Fruit fly (Drosophila melanogaster) whole organism: ENCODE measurements around the gene CG13114.

Experiments used
- CG8478 ChIP-seq: fragments of >200 bp; optimal IDR thresholded peaks from 2 replicates; lab custom pipeline; 2018; ENCODE audit warnings: inconsistent platforms
- Dll ChIP-seq: fragments of >200 bp; optimal IDR thresholded peaks from 2 replicates; lab custom pipeline; 2017
- EcR ChIP-seq, 2 experiments: fragments of >200 bp; optimal IDR thresholded peaks; 2 replicates each; lab custom pipeline; 2017; ENCODE audit warnings: missing biosample characterization in 2 of 2, missing genetic modification characterization in 2 of 2, missing genetic modification reagents in 2 of 2
- pan ChIP-seq: fragments of >200 bp; optimal IDR thresholded peaks from 2 replicates; lab custom pipeline; 2017
- psq ChIP-seq: fragments of >200 bp; optimal IDR thresholded peaks from 2 replicates; lab custom pipeline; 2017
- usp ChIP-seq: fragments of >200 bp; optimal IDR thresholded peaks from 2 replicates; lab custom pipeline; 2017; ENCODE audit warnings: missing biosample characterization, missing genetic modification characterization, mixed read lengths

The CG13114 gene

DNA sequence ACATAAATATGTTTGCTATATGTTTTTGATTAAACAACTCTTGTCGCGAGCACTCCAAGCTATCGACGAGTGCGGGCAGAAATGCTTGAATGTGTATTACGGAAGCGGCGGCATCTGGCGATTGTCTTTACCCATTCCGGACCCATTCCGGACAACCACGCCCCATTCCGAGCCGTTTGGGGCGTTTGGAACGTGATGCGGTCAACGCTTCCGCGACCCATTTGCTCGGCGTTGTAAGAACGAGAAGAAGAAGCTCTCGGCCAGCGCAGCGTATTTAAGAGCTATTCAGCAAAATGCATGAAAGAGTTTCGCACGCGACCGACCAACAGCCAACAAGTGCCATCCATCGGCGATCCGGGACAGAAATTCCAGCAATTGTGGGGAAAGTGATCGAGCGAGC is at the start of gene CG13114:
Gene CG13114, plus strand, starts transcription at position 301 of the 400 bp plus-strand sequence.
- TF ChIP-seq psq = no peak

DNA sequence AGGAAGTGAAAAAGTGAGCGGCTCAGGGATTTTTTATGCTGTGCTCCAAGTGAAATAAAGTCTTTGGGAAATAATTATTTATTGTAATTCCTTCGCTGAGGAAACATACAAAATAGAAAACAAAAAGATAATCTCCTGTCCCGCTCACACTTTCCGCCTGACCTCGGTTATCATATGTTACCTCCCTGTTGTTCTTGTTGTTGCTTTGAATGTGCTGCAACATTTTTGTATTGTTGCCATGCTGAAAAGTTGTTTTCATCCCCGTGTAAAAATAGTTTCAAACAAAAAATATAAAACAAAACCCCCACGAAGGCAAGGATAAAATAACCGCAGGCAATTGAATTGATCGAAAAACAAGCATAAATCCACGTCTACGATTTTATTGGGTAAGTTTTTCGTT is 49.7 kb upstream of the CG13114 start:
- TF ChIP-seq pan (no peak), usp (GFP tag; lab: Kevin White, UChicago) (no peak), psq (no peak), EcR (GFP tag; optimal IDR thresholded peaks at IDR 0.05; lab: Kevin White, UChicago) (no peak), CG8478 (lab: Kevin White, UChicago) (no peak), Dll (no peak)

DNA sequence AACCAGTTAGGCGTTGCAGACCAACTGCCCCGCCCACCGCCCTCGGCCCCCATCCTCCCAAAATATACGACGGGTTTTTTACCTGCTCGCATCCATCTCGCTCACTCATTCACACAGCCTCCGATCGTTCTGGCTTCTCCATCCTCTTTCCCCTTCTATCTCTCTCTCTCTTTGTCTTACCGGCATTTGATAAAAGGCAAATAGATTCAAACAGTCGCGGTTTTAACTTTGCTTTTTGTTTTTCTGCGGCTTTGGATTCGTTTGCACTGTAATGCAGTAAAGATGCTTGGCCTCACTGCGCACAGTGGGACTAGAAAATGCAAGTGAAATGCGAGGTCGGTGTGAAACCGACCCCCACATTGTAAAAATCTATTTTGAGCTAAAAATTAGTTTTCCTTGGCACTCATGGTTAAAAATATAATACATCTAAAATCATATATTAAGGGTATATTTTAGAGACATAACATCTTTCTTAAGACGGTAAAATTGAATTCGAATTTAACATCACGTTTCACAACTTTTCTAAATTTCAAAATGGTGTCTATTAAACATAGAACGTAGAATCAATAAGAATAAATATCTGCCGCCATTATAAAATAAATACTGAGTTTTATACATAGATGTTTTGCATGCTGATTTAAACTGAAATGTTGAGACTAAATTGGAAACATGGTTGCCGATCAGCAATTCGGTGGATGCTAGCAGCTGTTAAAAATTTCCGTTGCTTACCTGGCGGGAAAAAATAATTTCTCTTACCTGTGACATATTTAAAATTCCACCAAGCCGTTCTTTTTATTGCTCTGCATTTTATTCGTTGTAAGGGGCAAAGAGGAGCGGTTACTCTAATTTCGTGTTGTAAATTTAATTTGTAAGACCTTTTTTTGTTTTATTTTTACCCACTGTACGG is 49.0 kb upstream of the CG13114 start:
- TF ChIP-seq Dll (no peak), EcR (GFP tag; optimal IDR thresholded peaks at IDR 0.05; lab: Kevin White, UChicago) (peak in 1 of 2 experiments; percentile 15)

DNA sequence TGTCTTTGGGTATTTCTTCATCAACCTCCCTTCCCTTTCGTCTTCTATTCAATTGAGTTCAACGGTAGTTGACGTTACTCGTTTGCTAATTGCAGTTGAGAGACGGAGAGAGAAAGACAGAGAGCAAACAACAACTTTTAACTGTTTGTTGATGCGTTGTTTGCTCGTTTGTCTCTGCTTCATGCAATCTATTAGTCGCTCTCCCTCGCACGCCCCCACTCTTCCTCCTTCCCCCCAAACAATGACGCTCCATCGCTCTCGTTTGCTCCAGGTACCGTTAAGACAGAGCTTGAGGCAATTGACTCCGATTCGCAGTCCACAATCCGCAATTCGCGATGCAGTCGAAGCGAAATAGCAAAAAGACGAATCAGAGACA is 48.3 kb upstream of the CG13114 start:
- TF ChIP-seq usp (GFP tag; lab: Kevin White, UChicago) = no peak
- no peak for TF ChIP-seq Dll
- no peak for TF ChIP-seq psq
- TF ChIP-seq pan = no peak
- TF ChIP-seq EcR (GFP tag; optimal IDR thresholded peaks at IDR 0.05; lab: Kevin White, UChicago) = peak in 1 of 2 experiments; percentile 61
- TF ChIP-seq CG8478 (lab: Kevin White, UChicago) = no peak

DNA sequence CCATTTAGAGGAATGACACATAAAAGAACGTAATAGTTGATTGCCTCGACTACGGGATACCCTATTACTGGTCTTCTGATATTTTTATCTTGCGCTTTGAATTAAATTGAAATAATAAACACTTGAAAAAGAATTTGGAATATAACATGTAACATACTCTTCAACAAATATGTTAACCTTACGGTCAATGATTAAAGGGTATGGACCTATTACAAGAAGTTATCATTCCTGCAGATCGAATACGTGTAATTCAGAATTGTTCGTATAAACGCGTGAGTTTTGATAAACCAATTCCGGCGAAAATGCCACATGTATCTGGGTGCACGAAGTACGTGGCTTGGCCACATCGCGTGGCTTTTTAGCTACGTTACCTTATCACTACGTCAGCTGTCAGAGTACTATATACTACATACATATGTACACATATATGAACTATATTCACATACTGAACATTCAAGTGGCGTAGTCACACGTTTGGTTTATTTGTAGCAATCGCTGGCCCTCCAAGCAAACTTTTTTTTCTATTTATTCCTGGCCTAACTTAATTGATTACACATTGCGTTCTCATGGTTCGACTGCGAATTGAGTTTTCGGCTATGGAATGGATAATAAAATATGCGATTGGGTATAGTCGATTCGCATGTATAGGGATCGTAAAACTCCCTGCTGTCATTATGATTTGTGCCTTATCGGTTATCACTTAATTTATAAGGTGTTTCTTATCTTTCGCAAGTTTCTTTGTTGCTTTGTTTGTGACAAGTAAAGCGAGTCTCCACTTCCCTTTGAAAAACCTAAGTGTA is 47.2 kb upstream of the CG13114 start:
- TF ChIP-seq Dll = no peak
- TF ChIP-seq usp (GFP tag; lab: Kevin White, UChicago) = no peak
- no peak for TF ChIP-seq EcR (GFP tag; optimal IDR thresholded peaks at IDR 0.05; lab: Kevin White, UChicago)
- no peak for TF ChIP-seq pan
- no peak for TF ChIP-seq psq
- no peak for TF ChIP-seq CG8478 (lab: Kevin White, UChicago)

DNA sequence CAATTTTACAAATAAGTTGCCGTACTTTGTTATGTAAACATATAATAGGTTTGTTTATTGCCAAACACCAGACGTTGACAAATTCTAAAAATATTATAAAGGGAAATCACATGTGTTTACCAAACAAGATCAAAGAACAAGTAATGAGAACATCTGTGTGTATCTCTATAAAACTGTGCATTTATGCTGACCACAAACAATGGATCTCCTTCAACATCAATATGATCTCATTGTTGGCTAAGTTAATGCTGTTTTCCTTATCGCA is 46.7 kb upstream of the CG13114 start:
- TF ChIP-seq usp (GFP tag; lab: Kevin White, UChicago) = no peak
- no peak for TF ChIP-seq psq
- no peak for TF ChIP-seq Dll
- TF ChIP-seq pan = no peak
- TF ChIP-seq CG8478 (lab: Kevin White, UChicago) = no peak
- TF ChIP-seq EcR (GFP tag; optimal IDR thresholded peaks at IDR 0.05; lab: Kevin White, UChicago) = no peak

DNA sequence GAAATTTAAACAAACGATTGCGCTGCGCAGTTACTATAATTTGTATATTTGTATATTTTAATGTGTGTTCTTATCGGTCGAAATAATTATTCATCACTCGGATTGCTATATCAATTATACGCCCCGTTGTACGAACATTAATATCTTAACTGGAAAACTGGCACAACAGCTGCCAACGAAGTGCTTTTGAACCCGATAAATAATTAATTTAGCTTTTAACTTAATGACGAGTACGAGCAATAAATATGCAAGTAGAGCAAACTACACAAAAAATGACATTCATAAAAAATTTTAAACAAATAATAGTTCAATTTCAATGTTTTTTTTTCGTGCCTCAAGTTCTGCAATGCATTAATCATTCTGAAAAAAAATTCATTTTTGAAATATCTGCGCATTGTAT is 45.2 kb upstream of the CG13114 start:
- no peak for TF ChIP-seq Dll
- no peak for TF ChIP-seq psq
- TF ChIP-seq CG8478 (lab: Kevin White, UChicago) = no peak
- no peak for TF ChIP-seq pan
- TF ChIP-seq EcR (GFP tag; optimal IDR thresholded peaks at IDR 0.05; lab: Kevin White, UChicago) = no peak
- no peak for TF ChIP-seq usp (GFP tag; lab: Kevin White, UChicago)

DNA sequence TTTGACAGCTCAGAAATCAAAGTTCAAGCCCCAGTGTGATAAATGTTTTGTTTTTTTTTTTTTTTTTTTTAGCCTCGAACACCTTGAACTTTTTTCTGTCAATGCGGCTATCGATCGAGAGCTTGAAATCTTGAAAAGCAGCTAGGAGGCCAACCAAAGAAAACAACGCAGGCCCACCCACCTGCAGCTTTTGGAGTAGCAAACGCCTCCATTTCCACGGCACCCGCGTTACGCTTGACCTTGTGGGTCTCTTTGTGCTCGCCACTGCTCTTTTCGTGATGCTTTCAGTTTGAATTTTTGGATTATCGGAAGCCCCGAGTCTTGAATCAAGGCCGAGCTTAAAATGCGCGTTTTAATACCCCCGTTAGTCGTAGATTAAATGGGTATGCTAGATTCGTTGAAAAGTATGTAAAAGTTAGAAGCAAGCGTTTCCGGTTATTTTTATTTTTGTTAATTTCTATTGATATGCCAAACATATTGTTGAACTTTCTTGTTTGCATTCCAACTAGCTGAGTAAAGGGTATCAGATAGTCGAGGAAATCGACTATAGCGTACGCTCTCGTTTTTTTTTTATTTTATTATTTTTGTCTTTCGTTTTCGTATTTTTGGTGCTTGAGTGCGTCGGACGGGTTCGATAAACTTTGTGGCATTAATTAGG is 42.7 kb upstream of the CG13114 start:
- TF ChIP-seq pan (peak; percentile 33), CG8478 (lab: Kevin White, UChicago) (no peak)

DNA sequence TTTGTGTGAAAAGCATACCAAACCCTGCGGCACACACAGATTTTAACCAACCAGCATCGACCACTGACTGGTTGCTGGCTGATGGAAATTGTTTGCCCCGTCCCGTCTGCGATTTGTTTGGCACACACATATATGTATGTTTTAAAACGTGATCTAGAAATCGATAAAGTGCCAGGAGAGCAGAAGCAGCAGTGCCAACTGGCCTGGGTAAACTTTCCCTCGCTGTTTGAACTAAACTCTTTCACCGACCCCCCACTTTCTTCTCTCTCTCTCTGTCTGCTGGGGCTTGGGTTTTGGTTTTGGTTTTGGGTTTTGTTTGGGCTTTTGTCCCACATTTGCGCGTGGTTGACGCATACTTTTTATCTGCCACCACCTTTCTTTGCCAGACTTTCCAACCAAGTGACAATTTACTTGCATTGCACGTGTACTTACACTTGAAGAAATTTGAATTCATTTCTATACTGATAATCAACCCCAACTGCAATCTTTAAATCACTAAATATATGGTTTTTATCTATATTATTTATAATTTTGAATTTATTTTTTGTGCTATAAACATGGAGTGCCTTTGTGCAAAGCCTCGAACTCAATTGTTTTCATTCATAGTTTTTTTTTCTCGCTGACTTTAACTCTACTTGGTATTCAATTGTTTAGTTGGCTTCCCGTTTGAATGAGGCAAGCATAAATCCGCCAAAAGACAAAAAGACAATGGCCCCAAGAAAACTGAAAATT is 40.1 kb upstream of the CG13114 start:
- TF ChIP-seq EcR (GFP tag; optimal IDR thresholded peaks at IDR 0.05; lab: Kevin White, UChicago) (no peak), pan (no peak), CG8478 (lab: Kevin White, UChicago) (no peak), usp (GFP tag; lab: Kevin White, UChicago) (no peak), Dll (no peak), psq (no peak)

DNA sequence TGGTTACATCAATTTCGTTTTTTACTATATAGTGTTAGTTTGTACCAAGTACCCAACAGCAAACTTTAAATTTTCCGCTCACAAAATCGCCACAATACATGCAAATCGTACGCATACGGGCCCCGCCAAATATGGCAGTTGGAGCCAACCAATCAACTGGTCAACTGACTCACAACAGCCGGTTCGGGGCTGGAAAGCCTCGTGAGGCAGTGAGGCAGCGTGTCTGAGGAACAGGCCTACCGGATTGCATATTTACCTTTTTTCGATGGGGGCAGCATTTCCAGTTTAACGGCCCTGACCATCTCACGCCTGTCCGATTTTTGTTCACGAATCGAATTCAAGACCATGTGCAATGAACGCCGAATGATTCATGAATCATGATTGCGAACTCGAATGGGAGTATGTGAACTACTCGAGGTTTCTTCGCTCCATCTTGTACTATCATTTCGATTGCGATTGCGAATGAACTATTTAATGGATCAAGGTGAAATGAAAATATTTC is 39.0 kb upstream of the CG13114 start:
- TF ChIP-seq EcR (GFP tag; optimal IDR thresholded peaks at IDR 0.05; lab: Kevin White, UChicago) = no peak
- no peak for TF ChIP-seq CG8478 (lab: Kevin White, UChicago)
- TF ChIP-seq Dll = no peak
- TF ChIP-seq pan = no peak
- no peak for TF ChIP-seq psq
- TF ChIP-seq usp (GFP tag; lab: Kevin White, UChicago) = no peak

DNA sequence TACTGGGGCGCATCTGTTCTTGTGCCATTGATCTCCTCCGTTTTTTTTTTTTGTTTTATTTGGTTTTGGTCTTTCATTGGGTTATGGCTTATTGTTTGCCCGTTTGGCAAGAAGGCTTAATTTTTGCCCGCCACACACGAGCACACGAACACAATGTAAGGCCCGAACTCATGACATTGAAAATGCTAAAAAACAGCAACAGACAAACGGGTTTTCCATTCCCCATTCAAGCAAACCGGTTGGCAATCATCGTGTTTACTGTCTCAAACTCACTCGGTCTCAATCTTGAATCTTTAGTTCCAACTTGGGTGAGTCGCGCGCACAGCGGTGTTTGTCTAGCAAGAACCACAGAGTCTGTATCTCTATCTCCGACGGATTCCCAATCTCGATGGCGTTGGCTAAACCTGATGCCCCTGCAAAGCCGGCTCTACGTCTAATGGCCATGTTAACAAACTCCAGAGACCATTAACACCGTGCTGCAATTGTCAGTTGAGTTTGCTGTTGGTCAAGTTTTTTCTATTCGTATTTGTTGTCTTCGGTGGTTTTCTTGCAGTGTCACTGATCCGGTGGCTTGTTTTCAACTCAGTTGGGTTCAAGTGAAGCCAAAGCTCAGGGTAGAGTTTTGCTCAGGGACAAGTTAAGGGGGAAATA is 36.9 kb upstream of the CG13114 start:
- TF ChIP-seq pan (no peak), EcR (GFP tag; optimal IDR thresholded peaks at IDR 0.05; lab: Kevin White, UChicago) (peak in 1 of 2 experiments; percentile 87), CG8478 (lab: Kevin White, UChicago) (no peak)

DNA sequence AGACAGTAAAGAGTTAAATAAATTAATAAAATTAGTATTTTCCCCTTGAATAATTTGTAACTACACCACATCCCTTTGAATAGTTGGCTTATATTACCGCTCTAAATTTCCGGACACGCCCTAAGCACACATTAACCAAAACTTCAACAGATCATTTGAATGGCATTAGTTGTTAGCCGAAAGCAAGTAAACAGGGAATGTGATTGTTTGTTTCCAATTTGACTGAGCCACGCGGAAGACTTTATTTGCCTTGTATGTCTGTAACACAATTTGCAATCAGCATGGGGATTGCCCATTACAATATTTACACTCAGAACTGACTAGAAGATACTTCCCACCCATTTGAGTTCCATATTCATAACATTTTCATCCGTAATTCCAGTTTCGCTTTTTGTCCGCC is 36.0 kb upstream of the CG13114 start:
- TF ChIP-seq pan (no peak), EcR (GFP tag; optimal IDR thresholded peaks at IDR 0.05; lab: Kevin White, UChicago) (no peak), usp (GFP tag; lab: Kevin White, UChicago) (no peak), CG8478 (lab: Kevin White, UChicago) (no peak), psq (no peak)
